Fruit fly (Drosophila melanogaster) whole organism, pupa: ENCODE measurements around the gene brv2.
A peak's percentile ranks its signal among the peaks of the same experiment; 100 is the strongest.

Source experiments
- CG10348 ChIP-seq: fragments of 200-800 bp; sonication (Bioruptor generic); IDR thresholded peaks from 2 replicates; pipeline ENCODE4 v1.3.6; 2022; ENCODE audit warnings: missing biosample characterization, missing genetic modification characterization
- CG12605 ChIP-seq: fragments of 200-800 bp; sonication (Bioruptor generic); IDR thresholded peaks from 2 replicates; pipeline ENCODE4 v1.3.6; 2022; ENCODE audit warnings: missing biosample characterization, missing genetic modification characterization
- CG13204 ChIP-seq: fragments of 200-800 bp; sonication (Bioruptor generic); optimal IDR thresholded peaks from 2 replicates; lab custom pipeline; 2018; ENCODE audit warnings: missing biosample characterization, mild to moderate bottlenecking, missing genetic modification characterization, moderate library complexity
- CG14655 ChIP-seq: fragments of 200-800 bp; sonication (Bioruptor generic); optimal IDR thresholded peaks from 3 replicates; lab custom pipeline; 2017; ENCODE audit warnings: mild to moderate bottlenecking, missing biosample characterization, missing genetic modification reagents, missing genetic modification characterization
- CG15710 ChIP-seq: fragments of 200-800 bp; sonication (Bioruptor generic); optimal IDR thresholded peaks from 2 replicates; lab custom pipeline; 2018; ENCODE audit warnings: missing biosample characterization, mild to moderate bottlenecking, missing genetic modification characterization, moderate library complexity
- CG17806 ChIP-seq: fragments of 200-800 bp; sonication (Bioruptor generic); optimal IDR thresholded peaks from 2 replicates; lab custom pipeline; 2018; ENCODE audit warnings: missing biosample characterization, mild to moderate bottlenecking, missing genetic modification characterization, moderate library complexity
- CG32121 ChIP-seq: fragments of 200-800 bp; sonication (Bioruptor generic); IDR thresholded peaks from 2 replicates; pipeline ENCODE4 v1.3.6; 2022; ENCODE audit warnings: missing biosample characterization, missing genetic modification characterization
- CG34367 ChIP-seq: fragments of 200-800 bp; sonication (Bioruptor generic); optimal IDR thresholded peaks from 2 replicates; lab custom pipeline; 2018; ENCODE audit warnings: missing biosample characterization, mild to moderate bottlenecking, missing genetic modification characterization
- CG4496 ChIP-seq: fragments of 200-800 bp; sonication (Bioruptor generic); IDR thresholded peaks from 3 replicates; pipeline ENCODE4 v1.3.6; 2022; ENCODE audit warnings: missing biosample characterization, missing genetic modification characterization
- CG8159 ChIP-seq: fragments of 200-800 bp; sonication (Bioruptor generic); optimal IDR thresholded peaks from 3 replicates; lab custom pipeline; 2018; ENCODE audit warnings: missing biosample characterization, mild to moderate bottlenecking, missing genetic modification characterization, moderate library complexity
- CG8301 ChIP-seq: fragments of 200-800 bp; sonication (Bioruptor generic); optimal IDR thresholded peaks from 2 replicates; lab custom pipeline; 2018; ENCODE audit warnings: missing biosample characterization, mild to moderate bottlenecking, missing genetic modification characterization
- CG9948 ChIP-seq: fragments of 200-800 bp; sonication (Bioruptor generic); optimal IDR thresholded peaks from 2 replicates; lab custom pipeline; 2018; ENCODE audit warnings: missing biosample characterization, mild to moderate bottlenecking, missing genetic modification characterization, moderate library complexity
- D1 ChIP-seq: fragments of 200-800 bp; sonication (Bioruptor generic); optimal IDR thresholded peaks from 2 replicates; lab custom pipeline; 2018; ENCODE audit warnings: missing biosample characterization, mild to moderate bottlenecking, missing genetic modification characterization, moderate library complexity
- EcR ChIP-seq: fragments of 200-800 bp; sonication (Bioruptor generic); optimal IDR thresholded peaks from 3 replicates; lab custom pipeline; 2019; ENCODE audit warnings: missing biosample characterization, missing genetic modification characterization, mild to moderate bottlenecking, moderate library complexity, missing genetic modification reagents
- Ets98B ChIP-seq: fragments of 200-800 bp; sonication (Bioruptor generic); IDR thresholded peaks from 2 replicates; pipeline ENCODE4 v1.3.6; 2022; ENCODE audit warnings: missing biosample characterization, missing genetic modification characterization
- Pif1A ChIP-seq: fragments of 200-800 bp; sonication (Bioruptor generic); optimal IDR thresholded peaks from 3 replicates; lab custom pipeline; 2016; ENCODE audit warnings: missing biosample characterization, missing genetic modification characterization
- Pif1B ChIP-seq: fragments of 200-800 bp; sonication (Bioruptor generic); optimal IDR thresholded peaks from 3 replicates; lab custom pipeline; 2016; ENCODE audit warnings: missing biosample characterization, missing genetic modification characterization
- Snoo ChIP-seq: fragments of 200-800 bp; sonication (Bioruptor generic); optimal IDR thresholded peaks from 3 replicates; lab custom pipeline; 2017; ENCODE audit warnings: missing biosample characterization, mild to moderate bottlenecking, missing genetic modification characterization, inconsistent platforms
- fd96Ca ChIP-seq: fragments of 200-800 bp; sonication (Bioruptor generic); IDR thresholded peaks from 3 replicates; pipeline ENCODE4 v1.3.6; 2022; ENCODE audit warnings: missing biosample characterization, missing genetic modification characterization
- gl ChIP-seq: fragments of 200-800 bp; sonication (Bioruptor generic); optimal IDR thresholded peaks from 2 replicates; lab custom pipeline; 2018; ENCODE audit warnings: missing biosample characterization, mild to moderate bottlenecking, missing genetic modification characterization
- rn ChIP-seq: fragments of 200-800 bp; sonication (Bioruptor generic); IDR thresholded peaks from 2 replicates; pipeline ENCODE4 v1.3.6; 2022; ENCODE audit warnings: missing biosample characterization, missing genetic modification characterization

brv2 gene

dm6 chr3L:17346393-17346792 is 1.9 kb upstream of the brv2 start:
- TF ChIP-seq CG8301 (tag; lab: Kevin White, UChicago) (no peak), CG10348 (GFP tag; lab: Robert Waterston, UW) (no peak), CG8159 (tag; lab: Kevin White, UChicago) (no peak), CG13204 (no peak), CG12605 (GFP tag; lab: Robert Waterston, UW) (no peak), CG32121 (GFP tag; lab: Robert Waterston, UW) (no peak), Snoo (tag; lab: Kevin White, UChicago) (no peak), Ets98B (no peak), CG9948 (tag; lab: Kevin White, UChicago) (no peak)

- TF ChIP-seq Pif1B, result no peak
These were observed 3.3 kb downstream of the brv2 start, which contains the start of gene CG13727 for dm6 chr3L:17341216-17341615. CG13727 (minus strand) TSS chr3L:17341316.

- TF ChIP-seq gl (tag; lab: Kevin White, UChicago) (no peak), CG8159 (tag; lab: Kevin White, UChicago) (no peak), CG8301 (tag; lab: Kevin White, UChicago) (no peak), rn (no peak), CG17806 (tag; lab: Kevin White, UChicago) (no peak)
These were observed 4.7 kb downstream of the brv2 start for dm6 chr3L:17339756-17340155.

- TF ChIP-seq D1 (tag; lab: Kevin White, UChicago) (peak; percentile 63), CG10348 (GFP tag; lab: Robert Waterston, UW) (no peak), CG8159 (tag; lab: Kevin White, UChicago) (no peak)
- TF ChIP-seq, all 21 proteins: peak for 1
These were observed 5.4 kb downstream of the brv2 start, which contains the start of gene CG6479 for dm6 chr3L:17339122-17339521. CG6479 (minus strand) TSS chr3L:17339262.

DNA sequence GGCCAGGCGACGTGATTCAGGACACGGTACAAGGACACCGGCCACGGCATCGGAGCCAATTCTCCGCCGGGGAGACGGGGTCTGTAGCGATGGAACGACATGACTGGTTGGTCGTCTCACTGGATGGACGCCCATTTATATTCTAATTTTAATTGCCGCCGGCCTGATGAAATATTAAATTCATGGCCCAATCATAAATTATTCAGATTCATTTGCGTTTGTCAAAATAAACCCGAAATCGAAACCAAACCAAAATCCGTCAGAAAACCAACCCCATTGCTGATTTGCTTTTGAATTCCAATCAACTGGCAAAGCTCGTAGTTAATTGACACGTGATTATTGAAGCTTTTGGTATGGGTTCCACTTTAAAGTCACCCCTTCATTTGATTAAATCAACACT is 15.4 kb downstream of the brv2 start, which contains the start of gene Or74a:
Gene Or74a, minus strand, starts transcription at position 101 of the 400 bp plus-strand sequence.
- no peak for TF ChIP-seq CG10348 (GFP tag; lab: Robert Waterston, UW)
- TF ChIP-seq CG13204, result no peak
- TF ChIP-seq CG15710, result no peak
- TF ChIP-seq rn, result no peak
- TF ChIP-seq Pif1B, result no peak
- no peak for TF ChIP-seq Ets98B
- TF ChIP-seq Snoo (tag; lab: Kevin White, UChicago), result no peak
- no peak for TF ChIP-seq CG12605 (GFP tag; lab: Robert Waterston, UW)
- TF ChIP-seq CG17806 (tag; lab: Kevin White, UChicago), result no peak
- TF ChIP-seq D1 (tag; lab: Kevin White, UChicago), result no peak
- no peak for TF ChIP-seq EcR (GFP tag; lab: Kevin White, UChicago)
- TF ChIP-seq CG34367 (tag; lab: Kevin White, UChicago), result no peak
- TF ChIP-seq CG32121 (GFP tag; lab: Robert Waterston, UW), result no peak
- no peak for TF ChIP-seq CG14655

DNA sequence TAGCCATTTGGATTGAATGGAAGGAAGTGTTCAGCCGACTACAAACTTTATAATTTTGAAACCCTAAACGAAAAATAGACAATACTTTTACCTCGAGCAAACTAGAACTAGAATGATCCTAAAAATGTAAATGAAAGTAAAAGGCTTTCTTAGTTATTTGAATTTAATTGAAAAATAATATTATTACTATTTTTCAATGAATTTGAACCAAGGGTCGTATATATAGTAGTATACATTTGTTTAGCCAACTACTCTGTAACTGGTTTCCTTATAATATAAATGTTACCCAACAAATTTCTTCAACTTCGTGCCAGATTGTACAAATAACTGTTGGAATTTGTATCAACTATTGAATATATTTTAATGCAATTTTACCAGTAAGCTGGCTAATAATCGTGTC is 19.1 kb downstream of the brv2 start, which contains the start of gene CG13725:
Gene CG13725, minus strand, starts transcription at position 101 of the 400 bp plus-strand sequence.
- TF ChIP-seq fd96Ca (GFP tag; lab: Robert Waterston, UW) (no peak), CG17806 (tag; lab: Kevin White, UChicago) (no peak), CG14655 (no peak), CG10348 (GFP tag; lab: Robert Waterston, UW) (no peak), CG32121 (GFP tag; lab: Robert Waterston, UW) (no peak), CG8301 (tag; lab: Kevin White, UChicago) (no peak)

DNA sequence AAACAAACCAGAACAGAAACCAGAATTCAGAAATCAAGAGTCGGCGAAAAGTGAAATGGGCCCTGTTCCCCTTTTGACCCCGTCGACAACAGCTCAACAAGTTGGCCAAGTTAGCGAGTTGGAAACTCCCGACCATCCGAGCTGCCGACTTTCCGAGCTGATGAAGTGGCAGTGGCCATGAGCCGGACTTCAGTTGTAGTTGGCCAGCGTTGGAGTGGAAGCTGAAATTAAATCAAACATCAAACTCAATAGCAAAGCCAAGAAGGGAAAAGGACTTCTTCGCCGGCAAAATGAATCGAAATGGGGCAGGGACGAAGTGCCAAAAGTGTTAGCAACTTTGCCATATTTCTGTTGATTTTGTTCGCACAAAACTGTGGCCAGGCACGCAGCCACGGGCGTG is 22.0 kb downstream of the brv2 start, which contains the start of gene CG13724:
Gene CG13724, plus strand, starts transcription at position 301 of the 400 bp plus-strand sequence.
- TF ChIP-seq Ets98B, result no peak
- no peak for TF ChIP-seq rn
- no peak for TF ChIP-seq Pif1A
- TF ChIP-seq CG12605 (GFP tag; lab: Robert Waterston, UW), result no peak
- TF ChIP-seq Snoo (tag; lab: Kevin White, UChicago), result no peak
- TF ChIP-seq CG32121 (GFP tag; lab: Robert Waterston, UW), result no peak
- TF ChIP-seq CG14655, result no peak
- no peak for TF ChIP-seq CG15710
- TF ChIP-seq CG4496 (GFP tag; lab: Robert Waterston, UW), result no peak
- no peak for TF ChIP-seq CG8159 (tag; lab: Kevin White, UChicago)
- TF ChIP-seq CG10348 (GFP tag; lab: Robert Waterston, UW), result no peak
- TF ChIP-seq CG9948 (tag; lab: Kevin White, UChicago), result no peak
- no peak for TF ChIP-seq CG13204
- no peak for TF ChIP-seq CG34367 (tag; lab: Kevin White, UChicago)
- no peak for TF ChIP-seq fd96Ca (GFP tag; lab: Robert Waterston, UW)
- TF ChIP-seq CG17806 (tag; lab: Kevin White, UChicago), result no peak
- no peak for TF ChIP-seq D1 (tag; lab: Kevin White, UChicago)

DNA sequence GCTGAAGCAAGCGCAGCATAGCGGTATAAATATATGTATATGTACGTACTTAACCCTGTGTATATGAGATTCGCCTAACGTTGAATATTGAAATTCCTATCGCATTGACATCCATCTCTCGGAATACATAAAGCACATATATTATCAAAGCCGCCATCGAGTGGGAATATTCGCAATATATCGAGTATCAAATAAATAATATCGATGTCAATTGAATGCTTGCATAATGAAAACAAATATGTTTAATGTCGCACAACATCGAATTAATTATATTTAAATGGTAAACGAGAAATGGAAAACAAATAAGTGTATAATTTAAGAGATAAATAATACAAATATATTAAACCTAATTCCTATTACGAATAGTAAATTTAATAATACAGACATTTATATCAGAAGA is 23.8 kb downstream of the brv2 start, which contains the start of gene ND-24L:
Gene ND-24L, minus strand, starts transcription at position 101 of the 400 bp plus-strand sequence.
- TF ChIP-seq CG32121 (GFP tag; lab: Robert Waterston, UW) (no peak), EcR (GFP tag; lab: Kevin White, UChicago) (no peak), CG14655 (no peak), D1 (tag; lab: Kevin White, UChicago) (no peak), CG10348 (GFP tag; lab: Robert Waterston, UW) (no peak), gl (tag; lab: Kevin White, UChicago) (no peak), Ets98B (no peak), rn (no peak), CG8301 (tag; lab: Kevin White, UChicago) (no peak), CG4496 (GFP tag; lab: Robert Waterston, UW) (no peak), Snoo (tag; lab: Kevin White, UChicago) (no peak), CG12605 (GFP tag; lab: Robert Waterston, UW) (no peak), CG34367 (tag; lab: Kevin White, UChicago) (no peak)
